Fruit fly (Drosophila melanogaster) whole organism, prepupa: ENCODE data around the gene Fpgs1.

Experiments used
- Blimp-1 ChIP-seq: fragments of 200-800 bp; sonication (Bioruptor generic); optimal IDR thresholded peaks from 3 replicates; lab custom pipeline; 2017; ENCODE audit warnings: missing biosample characterization, missing genetic modification characterization, mild to moderate bottlenecking, moderate library complexity, missing genetic modification reagents
- CG11762 ChIP-seq: fragments of 200-800 bp; sonication (Bioruptor generic); optimal IDR thresholded peaks from 3 replicates; lab custom pipeline; 2016; ENCODE audit warnings: missing biosample characterization, missing genetic modification characterization; ENCODE audit not compliant: insufficient read depth
- CG11902 ChIP-seq: fragments of 200-800 bp; sonication (Bioruptor generic); optimal IDR thresholded peaks from 3 replicates; lab custom pipeline; 2016; ENCODE audit warnings: missing biosample characterization, missing genetic modification characterization
- CG15336 ChIP-seq: fragments of 200-800 bp; sonication (Bioruptor generic); IDR thresholded peaks from 2 replicates; pipeline ENCODE4 v1.3.6; 2022; ENCODE audit warnings: missing biosample characterization, missing genetic modification characterization
- CG1621 ChIP-seq: fragments of 200-800 bp; sonication (Bioruptor generic); optimal IDR thresholded peaks from 3 replicates; lab custom pipeline; 2018; ENCODE audit warnings: missing biosample characterization, mild to moderate bottlenecking, missing genetic modification characterization
- CG16779 ChIP-seq: fragments of 200-800 bp; sonication (Bioruptor generic); optimal IDR thresholded peaks from 3 replicates; lab custom pipeline; 2017; ENCODE audit warnings: missing biosample characterization, mild to moderate bottlenecking, missing genetic modification characterization
- CG3032 ChIP-seq: fragments of 200-800 bp; optimal IDR thresholded peaks from 2 replicates; lab custom pipeline; 2019; ENCODE audit warnings: missing biosample characterization, mild to moderate bottlenecking, missing genetic modification characterization, moderate library complexity
- CG34406 ChIP-seq: fragments of 200-800 bp; sonication (Bioruptor generic); optimal IDR thresholded peaks from 3 replicates; lab custom pipeline; 2016; ENCODE audit warnings: missing biosample characterization, missing genetic modification characterization
- CG3919 ChIP-seq: fragments of 200-800 bp; sonication (Bioruptor generic); optimal IDR thresholded peaks from 3 replicates; lab custom pipeline; 2016; ENCODE audit warnings: missing biosample characterization, missing genetic modification characterization
- CG4318 ChIP-seq: fragments of 200-800 bp; sonication (Bioruptor generic); optimal IDR thresholded peaks from 3 replicates; lab custom pipeline; 2017; ENCODE audit warnings: missing biosample characterization, mild to moderate bottlenecking, missing genetic modification characterization
- CG6792 ChIP-seq: fragments of 200-800 bp; sonication (Bioruptor generic); optimal IDR thresholded peaks from 3 replicates; lab custom pipeline; 2016; ENCODE audit warnings: missing biosample characterization, missing genetic modification characterization
- CG6808 ChIP-seq: fragments of 200-800 bp; sonication (Bioruptor generic); optimal IDR thresholded peaks from 3 replicates; lab custom pipeline; 2017; ENCODE audit warnings: missing biosample characterization, missing genetic modification characterization, mild to moderate bottlenecking, moderate library complexity, missing genetic modification reagents
- CG8319 ChIP-seq: fragments of 200-800 bp; sonication (Bioruptor generic); optimal IDR thresholded peaks from 3 replicates; lab custom pipeline; 2016; ENCODE audit warnings: missing biosample characterization, missing genetic modification characterization
- CG8632 ChIP-seq: fragments of 200-800 bp; sonication (Bioruptor generic); optimal IDR thresholded peaks from 3 replicates; lab custom pipeline; 2016; ENCODE audit warnings: missing biosample characterization, missing genetic modification characterization
- CG9139 ChIP-seq: fragments of 200-800 bp; sonication (Bioruptor generic); optimal IDR thresholded peaks from 3 replicates; lab custom pipeline; 2017; ENCODE audit warnings: missing biosample characterization, mild to moderate bottlenecking, missing genetic modification characterization
- Eip75B ChIP-seq: fragments of 200-800 bp; sonication (Bioruptor generic); optimal IDR thresholded peaks from 3 replicates; lab custom pipeline; 2016; ENCODE audit warnings: missing biosample characterization, missing genetic modification characterization
- Eip78C ChIP-seq: fragments of 200-800 bp; sonication (Bioruptor generic); peaks from one replicate; lab custom pipeline; 2016; ENCODE audit warnings: missing biosample characterization, missing genetic modification characterization
- Eip93F ChIP-seq: fragments of 200-800 bp; sonication (Bioruptor generic); optimal IDR thresholded peaks from 2 replicates; lab custom pipeline; 2016; ENCODE audit warnings: missing biosample characterization, mild to moderate bottlenecking, missing genetic modification characterization
- Ets21C ChIP-seq: fragments of 200-800 bp; sonication (Bioruptor generic); optimal IDR thresholded peaks from 3 replicates; lab custom pipeline; 2016; ENCODE audit warnings: missing biosample characterization, missing genetic modification characterization
- Ets96B ChIP-seq: fragments of 200-800 bp; optimal IDR thresholded peaks from 2 replicates; lab custom pipeline; 2019; ENCODE audit warnings: missing biosample characterization, mild to moderate bottlenecking, missing genetic modification characterization, moderate library complexity
- Gug ChIP-seq: fragments of 200-800 bp; sonication (Bioruptor generic); IDR thresholded peaks from 2 replicates; pipeline ENCODE4 v1.3.6; 2022; ENCODE audit warnings: missing biosample characterization, missing genetic modification characterization
- Hr39 ChIP-seq: fragments of 200-800 bp; sonication (Bioruptor generic); optimal IDR thresholded peaks from 2 replicates; lab custom pipeline; 2016; ENCODE audit warnings: missing biosample characterization, missing genetic modification characterization
- Hr4 ChIP-seq: fragments of 200-800 bp; sonication (Bioruptor generic); optimal IDR thresholded peaks from 3 replicates; lab custom pipeline; 2016; ENCODE audit warnings: missing biosample characterization, missing genetic modification characterization
- Lpt ChIP-seq: fragments of 200-800 bp; sonication (Bioruptor generic); optimal IDR thresholded peaks from 3 replicates; lab custom pipeline; 2016; ENCODE audit warnings: missing biosample characterization, missing genetic modification characterization
- Met ChIP-seq: fragments of 200-800 bp; sonication (Bioruptor generic); optimal IDR thresholded peaks from 3 replicates; lab custom pipeline; 2016; ENCODE audit warnings: missing biosample characterization, missing genetic modification characterization
- OdsH ChIP-seq: fragments of 200-800 bp; sonication (Bioruptor generic); optimal IDR thresholded peaks from 3 replicates; lab custom pipeline; 2016; ENCODE audit warnings: missing biosample characterization, missing genetic modification characterization
- Smox ChIP-seq: fragments of 200-800 bp; sonication (Bioruptor generic); optimal IDR thresholded peaks from 3 replicates; lab custom pipeline; 2016; ENCODE audit warnings: missing biosample characterization, missing genetic modification characterization
- Sox14 ChIP-seq: fragments of 200-800 bp; sonication (Bioruptor generic); optimal IDR thresholded peaks from 3 replicates; lab custom pipeline; 2016; ENCODE audit warnings: missing biosample characterization, missing genetic modification characterization
- Sox15 ChIP-seq: fragments of 200-800 bp; sonication (Bioruptor generic); optimal IDR thresholded peaks from 3 replicates; lab custom pipeline; 2016; ENCODE audit warnings: missing biosample characterization, missing genetic modification characterization
- achi ChIP-seq: fragments of 200-800 bp; sonication (Bioruptor generic); optimal IDR thresholded peaks from 3 replicates; lab custom pipeline; 2016; ENCODE audit warnings: missing biosample characterization, missing genetic modification characterization
- cyc ChIP-seq: fragments of 200-800 bp; sonication (Bioruptor generic); optimal IDR thresholded peaks from 3 replicates; lab custom pipeline; 2016; ENCODE audit warnings: missing biosample characterization, missing genetic modification characterization
- eg ChIP-seq: fragments of 200-800 bp; sonication (Bioruptor generic); IDR thresholded peaks from 3 replicates; pipeline ENCODE4 v1.3.6; 2022; ENCODE audit warnings: missing biosample characterization, missing genetic modification characterization
- esn ChIP-seq: fragments of 200-800 bp; sonication (Bioruptor generic); optimal IDR thresholded peaks from 2 replicates; lab custom pipeline; 2016; ENCODE audit warnings: missing biosample characterization, mild to moderate bottlenecking, missing genetic modification characterization, moderate library complexity
- fd59A ChIP-seq: fragments of 200-800 bp; sonication (Bioruptor generic); optimal IDR thresholded peaks from 2 replicates; lab custom pipeline; 2017; ENCODE audit warnings: missing biosample characterization, mild to moderate bottlenecking, missing genetic modification characterization, missing genetic modification reagents
- fd85E ChIP-seq: fragments of 200-800 bp; sonication (Bioruptor generic); optimal IDR thresholded peaks from 3 replicates; lab custom pipeline; 2016; ENCODE audit warnings: missing biosample characterization, missing genetic modification characterization
- lz ChIP-seq: fragments of 200-800 bp; sonication (Bioruptor generic); optimal IDR thresholded peaks from 3 replicates; lab custom pipeline; 2016; ENCODE audit warnings: missing biosample characterization, missing genetic modification characterization
- pdm3 ChIP-seq: fragments of 200-800 bp; sonication (Bioruptor generic); optimal IDR thresholded peaks from 3 replicates; lab custom pipeline; 2016; ENCODE audit warnings: missing biosample characterization, missing genetic modification characterization
- salr ChIP-seq, 2 experiments: fragments of 200-800 bp; sonication (Bioruptor generic); optimal IDR thresholded peaks; 3 replicates each; lab custom pipeline; 2016 to 2018; ENCODE audit warnings: missing biosample characterization in 2 of 2, missing genetic modification characterization in 2 of 2, mild to moderate bottlenecking in 1 of 2
- spab ChIP-seq: fragments of 200-800 bp; sonication (Bioruptor generic); optimal IDR thresholded peaks from 2 replicates; lab custom pipeline; 2017; ENCODE audit warnings: missing biosample characterization, mild to moderate bottlenecking, missing genetic modification characterization, missing genetic modification reagents
- svp ChIP-seq: fragments of 200-800 bp; sonication (Bioruptor generic); peaks from one replicate; lab custom pipeline; 2016; ENCODE audit warnings: missing biosample characterization, missing genetic modification characterization

The Fpgs1 gene

DNA sequence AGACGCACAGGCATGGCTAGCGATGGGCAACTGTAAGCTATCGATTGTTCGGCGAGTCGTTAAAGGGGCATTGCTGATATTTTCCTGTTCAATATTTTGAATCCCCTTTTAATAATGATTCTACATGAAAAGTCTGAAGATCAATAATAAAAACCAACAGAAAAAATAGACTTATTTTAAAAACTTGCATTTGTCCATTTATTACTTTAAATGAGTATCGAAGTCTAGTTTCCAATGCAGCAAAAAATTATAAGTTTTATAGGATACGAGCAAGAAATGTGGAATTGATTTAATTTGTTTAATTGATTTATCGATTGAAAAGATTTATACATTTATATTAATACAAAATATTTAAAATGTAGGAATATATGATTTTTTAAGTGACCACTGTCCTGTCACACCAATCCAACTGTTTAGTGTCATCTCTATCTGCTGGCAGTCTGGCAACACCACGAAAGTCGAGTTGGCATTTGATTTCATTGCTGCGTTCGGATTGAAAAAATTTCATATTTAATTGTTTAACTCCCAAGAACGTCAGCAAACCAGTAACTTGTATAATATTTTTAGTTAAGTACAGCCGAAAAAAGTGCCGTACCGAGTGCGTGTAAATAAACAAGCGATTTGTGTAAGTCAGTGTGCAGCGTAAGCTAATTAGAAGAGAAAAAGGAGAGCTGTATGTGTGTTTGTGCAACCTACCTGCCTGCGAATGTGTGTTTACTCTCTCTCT, 15.9 kb upstream of the Fpgs1 start, which contains the start of the genes CG1824 and Sec16 (continued):
- TF ChIP-seq Ets21C (GFP tag; lab: Kevin White, UChicago) = no peak
- TF ChIP-seq CG3032 (tag; lab: Kevin White, UChicago) = peak; percentile 54
- no peak for TF ChIP-seq Hr4
- peak; percentile 5 for TF ChIP-seq Smox (GFP tag; lab: Kevin White, UChicago)
- TF ChIP-seq fd85E (GFP tag; lab: Kevin White, UChicago) = no peak
- TF ChIP-seq Met = peak; percentile 1
- peak; percentile 36 for TF ChIP-seq Hr39 (GFP tag; lab: Kevin White, UChicago)
- no peak for TF ChIP-seq Lpt
- no peak for TF ChIP-seq Sox14 (GFP tag; lab: Kevin White, UChicago)
- peak; percentile 15 for TF ChIP-seq CG34406 (GFP tag; lab: Kevin White, UChicago)
- no peak for TF ChIP-seq Eip93F
- TF ChIP-seq fd59A (GFP tag; lab: Kevin White, UChicago) = peak; percentile 2
- TF ChIP-seq CG16779 (tag; lab: Kevin White, UChicago) = no peak
- TF ChIP-seq Sox15 (GFP tag; lab: Kevin White, UChicago) = peak; percentile 36
- TF ChIP-seq cyc (GFP tag; lab: Kevin White, UChicago) = peak; percentile 25
- TF ChIP-seq esn (GFP tag; lab: Kevin White, UChicago) = peak; percentile 41
- TF ChIP-seq CG1621 (tag; lab: Kevin White, UChicago) = no peak
- TF ChIP-seq pdm3 (GFP tag; lab: Kevin White, UChicago) = peak; percentile 39
- peak; percentile 48 for TF ChIP-seq Eip78C
- no peak for TF ChIP-seq CG8319 (GFP tag; lab: Kevin White, UChicago)
- peak; percentile 2 for TF ChIP-seq CG3919
- TF ChIP-seq svp = peak; percentile 41
- TF ChIP-seq CG9139 (GFP tag; lab: Kevin White, UChicago) = no peak
- no peak for TF ChIP-seq Gug (GFP tag; lab: Robert Waterston, UW)
- TF ChIP-seq achi = peak; percentile 49
- TF ChIP-seq CG6808 (GFP tag; lab: Kevin White, UChicago) = peak; percentile 23
- TF ChIP-seq CG4318 (GFP tag; lab: Kevin White, UChicago) = no peak
- no peak for TF ChIP-seq spab (GFP tag; lab: Kevin White, UChicago)
- TF ChIP-seq CG11902 = peak; percentile 18
- no peak for TF ChIP-seq CG15336 (GFP tag; lab: Robert Waterston, UW)
- TF ChIP-seq Blimp-1 (GFP tag; lab: Kevin White, UChicago) = no peak
- TF ChIP-seq Eip75B (GFP tag; lab: Kevin White, UChicago) = no peak
- TF ChIP-seq OdsH (GFP tag; lab: Kevin White, UChicago) = peak; percentile 50
- peak in 1 of 2 experiments; percentile 45 for TF ChIP-seq salr (GFP tag; optimal IDR thresholded peaks at IDR 0.05; lab: Kevin White, UChicago)
- no peak for TF ChIP-seq CG8632 (GFP tag; lab: Kevin White, UChicago)
- TF ChIP-seq eg (GFP tag; lab: Robert Waterston, UW) = peak; percentile 32; the same call in 1 of the 3 replicates
- TF ChIP-seq CG6792 (GFP tag; lab: Kevin White, UChicago) = no peak
- peak; percentile 26 for TF ChIP-seq lz (GFP tag; lab: Kevin White, UChicago)
- TF ChIP-seq CG11762 = no peak
- TF ChIP-seq Ets96B (tag; lab: Kevin White, UChicago) = peak; percentile 8
